Fruit fly (Drosophila melanogaster): ENCODE results near the gene Raf.

The Raf gene

DNA sequence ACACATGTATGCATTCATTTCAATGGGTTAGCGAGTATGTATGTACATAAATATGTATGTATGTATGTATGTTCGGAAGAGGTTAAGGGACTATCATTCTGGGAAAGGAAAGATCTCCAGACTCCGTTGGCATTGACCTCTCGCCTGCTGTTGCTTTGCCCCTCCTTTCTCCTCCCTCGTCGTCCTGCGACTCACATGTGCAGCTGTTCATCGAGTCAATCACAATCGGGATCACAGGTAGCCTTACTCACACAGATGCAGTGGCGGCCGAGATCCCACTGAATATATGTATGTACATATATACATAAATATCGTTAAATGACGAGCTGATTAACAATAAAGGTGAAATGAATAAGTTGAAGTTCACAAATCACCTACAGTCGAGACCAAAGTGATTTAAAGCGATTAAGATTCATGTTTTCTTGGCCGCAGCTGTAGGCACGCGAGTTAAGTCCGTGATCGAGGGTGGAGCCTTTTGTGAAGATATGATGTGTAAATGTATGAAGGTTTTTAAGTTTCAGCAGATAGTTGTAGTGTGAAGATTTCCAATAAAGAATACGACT, 13.2 kb downstream of the Raf start:
- TF ChIP-seq CG7045 (GFP tag; optimal IDR thresholded peaks at IDR 0.05) (no peak), CG12768 (GFP tag; optimal IDR thresholded peaks at IDR 0.05) (no peak), CG7101 (tag; optimal IDR thresholded peaks at IDR 0.05) (no peak), Hr96 (GFP tag; optimal IDR thresholded peaks at IDR 0.05) (no peak), cnc (optimal IDR thresholded peaks at IDR 0.05) (no peak), tj (GFP tag; optimal IDR thresholded peaks at IDR 0.05) (no peak), CG1620 (GFP tag; optimal IDR thresholded peaks at IDR 0.05) (no peak), bab1 (GFP tag; optimal IDR thresholded peaks at IDR 0.05) (no peak), CG33017 (tag; optimal IDR thresholded peaks at IDR 0.05) (no peak), toe (GFP tag; optimal IDR thresholded peaks at IDR 0.05) (no peak), pad (GFP tag; optimal IDR thresholded peaks at IDR 0.05) (no peak), CG5204 (GFP tag; optimal IDR thresholded peaks at IDR 0.05) (no peak), CG14711 (tag; optimal IDR thresholded peaks at IDR 0.05) (no peak), ovo (GFP tag; optimal IDR thresholded peaks at IDR 0.05) (no peak), cic (GFP tag; optimal IDR thresholded peaks at IDR 0.05) (no peak), Clk (GFP tag; optimal IDR thresholded peaks at IDR 0.05) (no peak), Mnt (GFP tag; optimal IDR thresholded peaks at IDR 0.05) (no peak)

DNA sequence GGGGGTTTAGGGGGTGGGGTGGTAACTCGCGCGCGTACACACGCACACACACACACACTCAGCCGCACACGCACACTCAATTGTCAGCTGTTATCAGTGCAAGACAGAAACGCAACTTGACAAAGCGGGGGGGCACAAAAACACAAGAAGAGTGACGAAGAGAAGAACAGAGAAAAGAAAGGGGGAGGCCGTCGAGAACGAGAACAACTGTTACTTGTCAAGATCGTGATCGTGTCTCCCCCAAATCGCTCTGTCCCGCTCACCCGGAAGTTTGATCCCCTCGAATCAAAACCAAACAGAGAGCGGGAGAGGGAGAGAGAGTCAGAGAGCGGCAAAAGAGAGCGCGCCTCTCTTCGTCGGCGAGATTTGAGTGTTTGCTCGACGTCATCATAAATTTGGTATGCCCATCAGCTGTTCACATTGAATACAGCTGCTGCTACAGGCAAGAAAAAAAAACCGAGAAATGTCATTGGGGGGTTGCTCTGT, 22.1 kb downstream of the Raf start:
- TF ChIP-seq CG1620 (GFP tag; optimal IDR thresholded peaks at IDR 0.05) (no peak), bab1 (GFP tag; optimal IDR thresholded peaks at IDR 0.05) (peak; percentile 15), pad (GFP tag; optimal IDR thresholded peaks at IDR 0.05) (peak; percentile 98), tj (GFP tag; optimal IDR thresholded peaks at IDR 0.05) (peak; percentile 71), CG7101 (tag; optimal IDR thresholded peaks at IDR 0.05) (peak; percentile 7), Mnt (GFP tag; optimal IDR thresholded peaks at IDR 0.05) (peak; percentile 14), CG7045 (GFP tag; optimal IDR thresholded peaks at IDR 0.05) (no peak)

DNA sequence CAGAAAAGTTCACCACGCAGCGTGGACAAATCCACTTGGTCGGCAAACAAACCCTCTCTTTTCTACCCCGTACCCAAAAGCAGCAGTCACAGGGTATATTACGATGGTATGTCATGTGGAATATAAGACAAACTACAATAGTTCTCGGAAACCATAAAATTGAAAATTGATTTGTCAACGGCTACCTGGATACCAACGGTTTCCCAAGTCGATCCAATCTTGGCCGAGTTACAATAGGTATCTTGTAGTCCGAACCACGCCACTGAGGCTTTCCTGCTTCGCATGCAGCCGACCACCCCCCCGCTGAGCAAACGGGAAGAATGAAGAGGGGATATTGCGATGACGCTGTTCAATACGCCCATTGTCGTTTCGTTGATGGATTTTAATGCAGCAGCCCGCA, 23.1 kb downstream of the Raf start:
- TF ChIP-seq CG12768 (GFP tag; optimal IDR thresholded peaks at IDR 0.05) (no peak), CG33017 (tag; optimal IDR thresholded peaks at IDR 0.05) (no peak), Crg-1 (GFP tag; optimal IDR thresholded peaks at IDR 0.05) (no peak), CG7101 (tag; optimal IDR thresholded peaks at IDR 0.05) (no peak), CG5204 (GFP tag; optimal IDR thresholded peaks at IDR 0.05) (no peak), CG11617 (GFP tag; optimal IDR thresholded peaks at IDR 0.05) (no peak), tj (GFP tag; optimal IDR thresholded peaks at IDR 0.05) (no peak), bab1 (GFP tag; optimal IDR thresholded peaks at IDR 0.05) (no peak)

DNA sequence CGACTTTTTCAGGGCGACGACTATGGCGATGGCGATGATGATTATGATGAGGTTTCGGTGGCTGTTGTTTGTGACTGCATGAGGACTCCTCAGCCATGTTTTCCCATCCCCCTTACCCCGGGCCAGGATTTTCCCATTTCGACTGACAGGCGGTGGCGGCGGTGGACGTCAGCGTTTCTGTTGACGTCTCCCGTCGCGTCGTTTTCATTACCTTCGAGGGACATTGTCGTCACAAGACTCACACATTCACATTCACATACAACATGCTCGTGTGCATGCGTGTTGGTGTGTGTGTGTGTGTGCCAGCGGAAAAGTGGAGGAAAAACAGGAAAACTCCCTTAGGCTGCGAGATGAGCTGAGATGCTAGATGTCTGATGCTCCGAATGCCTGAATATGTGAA, 24.5 kb downstream of the Raf start:
- TF ChIP-seq CG7101 (tag; optimal IDR thresholded peaks at IDR 0.05) (no peak), CG33017 (tag; optimal IDR thresholded peaks at IDR 0.05) (no peak), bab1 (GFP tag; optimal IDR thresholded peaks at IDR 0.05) (no peak), CG12768 (GFP tag; optimal IDR thresholded peaks at IDR 0.05) (no peak), CG7045 (GFP tag; optimal IDR thresholded peaks at IDR 0.05) (no peak), cnc (optimal IDR thresholded peaks at IDR 0.05) (no peak), Clk (GFP tag; optimal IDR thresholded peaks at IDR 0.05) (no peak), CG1620 (GFP tag; optimal IDR thresholded peaks at IDR 0.05) (no peak), kay (GFP tag; ENCODE audit: borderline replicate concordance) (no peak)

DNA sequence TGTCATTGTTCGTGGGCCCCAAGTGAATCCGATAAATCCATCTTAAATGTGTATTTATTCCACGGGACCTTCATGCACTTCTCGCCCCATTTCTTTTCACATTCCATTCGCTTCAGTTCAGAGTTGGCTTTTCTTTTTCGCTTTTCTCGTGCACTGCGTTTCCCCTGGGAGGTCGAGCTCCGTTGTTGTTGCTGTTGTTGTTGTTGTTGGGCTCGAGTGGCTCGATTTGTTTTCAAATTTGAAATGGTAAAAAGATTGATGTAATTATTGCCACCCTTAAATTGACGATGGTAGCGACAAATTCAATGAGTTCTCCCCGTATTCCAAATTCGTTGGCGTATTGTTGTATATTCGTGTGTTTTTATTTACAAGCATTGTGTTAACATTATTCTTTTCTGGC, 25.6 kb downstream of the Raf start:
- TF ChIP-seq CG7045 (GFP tag; optimal IDR thresholded peaks at IDR 0.05), result no peak
- TF ChIP-seq CG14711 (tag; optimal IDR thresholded peaks at IDR 0.05), result no peak
- no peak for TF ChIP-seq toe (GFP tag; optimal IDR thresholded peaks at IDR 0.05)
- TF ChIP-seq cic (GFP tag; optimal IDR thresholded peaks at IDR 0.05), result no peak
- TF ChIP-seq CG33017 (tag; optimal IDR thresholded peaks at IDR 0.05), result no peak
- no peak for TF ChIP-seq CG5204 (GFP tag; optimal IDR thresholded peaks at IDR 0.05)
- TF ChIP-seq ovo (GFP tag; optimal IDR thresholded peaks at IDR 0.05), result no peak
- no peak for TF ChIP-seq CG12768 (GFP tag; optimal IDR thresholded peaks at IDR 0.05)
- no peak for TF ChIP-seq Hr96 (GFP tag; optimal IDR thresholded peaks at IDR 0.05)
- no peak for TF ChIP-seq bab1 (GFP tag; optimal IDR thresholded peaks at IDR 0.05)
- TF ChIP-seq Crg-1 (GFP tag; optimal IDR thresholded peaks at IDR 0.05), result no peak
- no peak for TF ChIP-seq cnc (optimal IDR thresholded peaks at IDR 0.05)

DNA sequence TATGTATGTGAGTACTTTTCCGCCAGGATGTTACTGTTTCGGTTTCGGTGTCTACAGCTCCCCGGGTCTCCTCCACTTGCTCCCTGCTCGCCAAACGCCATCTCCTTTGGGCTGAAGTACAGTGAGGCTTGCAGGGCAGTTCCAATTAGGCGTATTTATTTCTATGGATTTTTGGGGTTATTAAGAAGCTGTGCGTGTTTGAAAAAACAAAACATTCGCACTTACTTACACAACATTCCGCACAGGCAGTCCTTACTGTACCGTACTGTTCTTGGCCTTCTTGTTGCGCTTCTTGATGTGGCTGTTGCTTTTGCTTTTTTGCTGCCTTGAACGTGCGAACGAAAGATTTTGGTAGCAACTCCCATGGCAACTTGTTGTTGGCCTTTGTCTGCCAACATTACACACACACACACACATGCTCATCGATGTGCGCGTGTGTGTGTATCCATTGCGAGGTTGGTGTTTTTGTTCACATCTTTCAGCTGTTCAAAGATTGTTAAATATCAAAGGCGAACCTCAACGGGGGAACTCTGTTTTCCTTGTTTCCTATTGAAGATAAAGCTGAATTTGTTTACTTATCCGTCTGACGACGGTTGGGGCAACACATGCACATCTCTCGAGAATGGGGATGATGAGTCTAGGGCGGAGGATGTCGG, 26.8 kb downstream of the Raf start:
- no peak for TF ChIP-seq CG12768 (GFP tag; optimal IDR thresholded peaks at IDR 0.05)

DNA sequence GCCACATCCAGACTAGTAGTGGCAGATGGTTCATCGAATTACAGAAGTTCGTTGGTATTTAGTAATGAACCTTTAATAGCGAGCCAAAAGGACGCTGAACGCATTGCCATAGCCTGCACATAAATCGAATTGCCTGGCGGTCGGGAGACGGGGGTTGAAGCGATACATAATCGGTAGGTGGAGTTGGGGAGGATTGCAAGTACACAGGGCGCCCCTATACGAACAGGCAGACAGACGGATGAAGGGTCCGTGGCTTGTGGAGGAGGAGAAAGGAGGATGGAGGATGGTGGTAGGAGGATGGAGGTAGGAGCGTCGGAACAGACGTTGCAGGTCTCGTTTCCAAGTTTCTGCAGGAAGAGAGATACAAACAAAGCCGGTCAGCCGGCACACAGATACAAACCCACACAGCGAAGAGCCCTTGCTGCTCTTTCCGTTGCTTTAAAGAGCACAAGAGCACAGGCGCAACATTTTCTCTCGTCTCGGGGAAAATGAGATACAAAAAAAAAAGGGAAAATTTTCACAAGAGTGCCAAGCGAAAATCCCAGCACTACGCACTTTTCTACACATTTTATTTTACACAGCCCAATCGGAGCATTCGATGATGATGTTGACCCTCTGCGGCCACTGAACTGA, 28.5 kb downstream of the Raf start:
- TF ChIP-seq cnc (optimal IDR thresholded peaks at IDR 0.05), result no peak
- no peak for TF ChIP-seq CG14711 (tag; optimal IDR thresholded peaks at IDR 0.05)
- TF ChIP-seq bab1 (GFP tag; optimal IDR thresholded peaks at IDR 0.05), result no peak
- no peak for TF ChIP-seq CG1620 (GFP tag; optimal IDR thresholded peaks at IDR 0.05)
- no peak for TF ChIP-seq CG33017 (tag; optimal IDR thresholded peaks at IDR 0.05)
